Worm (Caenorhabditis elegans): ENCODE results near the gene pqe-1.

pqe-1 gene

ce11 chrIII:5304044-5304443 lies 7.0 kb upstream of the pqe-1 start:
- no peak for TF ChIP-seq sdz-12 (GFP tag; optimal IDR thresholded peaks at IDR 0.05)
- peak in 1 of 2 experiments; percentile 98 for TF ChIP-seq unc-62 (GFP tag; optimal IDR thresholded peaks at IDR 0.05 in 1 of 2)
- TF ChIP-seq unc-62 (tag; optimal IDR thresholded peaks at IDR 0.05): no peak

ce11 chrIII:5305725-5306124 lies 5.3 kb upstream of the pqe-1 start:
- TF ChIP-seq dpl-1 (GFP tag; optimal IDR thresholded peaks at IDR 0.05) (peak; percentile 50), lin-13 (GFP tag; optimal IDR thresholded peaks at IDR 0.05) (peak; percentile 54), mxl-3 (GFP tag; optimal IDR thresholded peaks at IDR 0.05) (peak; percentile 75), madf-9 (GFP tag; conservative IDR thresholded peaks at IDR 0.05) (peak; percentile 89), aly-2 (tag; optimal IDR thresholded peaks at IDR 0.05) (no peak), aha-1 (tag) (peak; percentile 37), ceh-32 (tag; optimal IDR thresholded peaks at IDR 0.05; ENCODE audit: poor library complexity) (no peak), Y105C5A.15 (GFP tag; IDR thresholded peaks at IDR 0.05) (peak; percentile 91), ztf-11 (tag; optimal IDR thresholded peaks at IDR 0.05) (no peak), nhr-41 (GFP tag; IDR thresholded peaks at IDR 0.05) (peak; percentile 96), daf-19 (GFP tag; conservative IDR thresholded peaks at IDR 0.05) (peak; percentile 93), nhr-77 (tag; optimal IDR thresholded peaks at IDR 0.05) (peak; percentile 0), unc-130 (GFP tag; optimal IDR thresholded peaks at IDR 0.05) (peak; percentile 79), Y75B8A.6 (GFP tag; IDR thresholded peaks at IDR 0.05) (peak; percentile 83; the same call in 1 of the 2 replicates), snpc-1.2 (GFP tag; IDR thresholded peaks at IDR 0.05) (peak; percentile 91), jun-1 (tag; optimal IDR thresholded peaks at IDR 0.05) (no peak), madf-5 (GFP tag; IDR thresholded peaks at IDR 0.05) (peak; percentile 88 to 97), gei-8 (GFP tag; optimal IDR thresholded peaks at IDR 0.05) (peak; percentile 74), Y48G9A.11 (GFP tag; IDR thresholded peaks at IDR 0.05) (peak; percentile 90), skn-1 (tag; optimal IDR thresholded peaks at IDR 0.05) (no peak), lin-38 (GFP tag; IDR thresholded peaks at IDR 0.05) (peak; percentile 86), ZK546.5 (tag; optimal IDR thresholded peaks at IDR 0.05) (no peak), lin-39 (tag; optimal IDR thresholded peaks at IDR 0.05) (no peak), lin-15B (tag; optimal IDR thresholded peaks at IDR 0.05) (no peak), daf-8 (GFP tag; IDR thresholded peaks at IDR 0.05) (0 out of 2 replicates have a peak, but pooled peaks have one; percentile 65), nhr-76 (tag; optimal IDR thresholded peaks at IDR 0.05) (no peak), nhr-11 (tag; optimal IDR thresholded peaks at IDR 0.05) (peak; percentile 20), nhr-237 (tag; optimal IDR thresholded peaks at IDR 0.05) (no peak), dmd-6 (GFP tag; IDR thresholded peaks at IDR 0.05) (peak; percentile 66), sdz-12 (GFP tag; optimal IDR thresholded peaks at IDR 0.05) (peak; percentile 92), unc-62 (GFP tag; optimal IDR thresholded peaks at IDR 0.05 in 1 of 2) (no peak), unc-62 (tag; optimal IDR thresholded peaks at IDR 0.05) (no peak), ceh-44 (GFP tag; IDR thresholded peaks at IDR 0.05) (peak; percentile 78), hlh-11 (tag; optimal IDR thresholded peaks at IDR 0.05) (no peak), nhr-10 (tag; optimal IDR thresholded peaks at IDR 0.05) (no peak), fos-1 (tag; optimal IDR thresholded peaks at IDR 0.05) (no peak), fkh-10 (GFP tag; optimal IDR thresholded peaks at IDR 0.05) (peak; percentile 5), mxl-2 (GFP tag; conservative IDR thresholded peaks at IDR 0.05) (peak; percentile 86), nhr-42 (GFP tag; IDR thresholded peaks at IDR 0.05) (peak; percentile 75), nhr-28 (tag; optimal IDR thresholded peaks at IDR 0.05) (no peak), F26F4.8 (GFP tag; conservative IDR thresholded peaks at IDR 0.05) (peak; percentile 98), nhr-48 (tag; optimal IDR thresholded peaks at IDR 0.05) (no peak), dmd-8 (GFP tag; IDR thresholded peaks at IDR 0.05) (peak; percentile 99), rbr-2 (tag; optimal IDR thresholded peaks at IDR 0.05) (peak; percentile 69), lir-3 (tag; optimal IDR thresholded peaks at IDR 0.05) (peak; percentile 81), egl-27 (tag; optimal IDR thresholded peaks at IDR 0.05) (no peak), R02D3.7 (tag; optimal IDR thresholded peaks at IDR 0.05) (no peak), arid-1 (GFP tag; conservative IDR thresholded peaks at IDR 0.05) (peak; percentile 95), ceh-20 (GFP tag; IDR thresholded peaks at IDR 0.05) (peak; percentile 68; the same call in 1 of the 2 replicates), T20F7.1 (GFP tag; optimal IDR thresholded peaks at IDR 0.05) (no peak), nhr-6 (tag; optimal IDR thresholded peaks at IDR 0.05) (no peak)

Measured in whole organism, L4 larva.